Fruit fly (Drosophila melanogaster) whole organism, embryonic: ENCODE measurements around the gene dbo.

Experiments
- CG10209 ChIP-seq: fragments of 200-800 bp; sonication (Bioruptor generic); optimal IDR thresholded peaks from 3 replicates; lab custom pipeline; 2017; ENCODE audit warnings: missing biosample characterization, mild to moderate bottlenecking, missing genetic modification characterization, missing genetic modification reagents
- CG10321 ChIP-seq: fragments of 200-800 bp; sonication (Bioruptor generic); IDR thresholded peaks from 2 replicates; pipeline ENCODE4 v1.3.6; 2022; ENCODE audit warnings: missing biosample characterization, missing genetic modification characterization
- CG10462 ChIP-seq: fragments of 200-800 bp; sonication (Bioruptor generic); optimal IDR thresholded peaks from 2 replicates; lab custom pipeline; 2016; ENCODE audit warnings: missing biosample characterization, missing genetic modification characterization
- CG12219 ChIP-seq: fragments of 200-800 bp; sonication (Bioruptor generic); optimal IDR thresholded peaks from 3 replicates; lab custom pipeline; 2018; ENCODE audit warnings: missing biosample characterization, mild to moderate bottlenecking, missing genetic modification characterization
- CG12236 ChIP-seq: fragments of 200-800 bp; sonication (Bioruptor generic); optimal IDR thresholded peaks from 2 replicates; lab custom pipeline; 2016; ENCODE audit warnings: missing biosample characterization, missing genetic modification characterization
- CG12769 ChIP-seq: fragments of 200-800 bp; sonication (Bioruptor generic); optimal IDR thresholded peaks from 2 replicates; lab custom pipeline; 2019; ENCODE audit warnings: missing biosample characterization, mild to moderate bottlenecking, missing genetic modification characterization, moderate library complexity
- CG13287 ChIP-seq: fragments of 200-800 bp; sonication (Bioruptor generic); IDR thresholded peaks from 2 replicates; pipeline ENCODE4 v1.3.6; 2022; ENCODE audit warnings: missing biosample characterization, missing genetic modification characterization; ENCODE audit not compliant: partially characterized antibody
- CG15011 ChIP-seq: fragments of 200-800 bp; sonication (Bioruptor generic); optimal IDR thresholded peaks from 3 replicates; lab custom pipeline; 2018; ENCODE audit warnings: missing biosample characterization, mild to moderate bottlenecking, missing genetic modification characterization
- CG15479 ChIP-seq: fragments of 200-800 bp; sonication (Bioruptor generic); optimal IDR thresholded peaks from 3 replicates; lab custom pipeline; 2019; ENCODE audit warnings: missing biosample characterization, mild to moderate bottlenecking, missing genetic modification characterization, moderate library complexity
- CG1603 ChIP-seq: fragments of 200-800 bp; sonication (Bioruptor generic); optimal IDR thresholded peaks from 2 replicates; lab custom pipeline; 2019; ENCODE audit warnings: missing biosample characterization, mild to moderate bottlenecking, missing genetic modification characterization, moderate library complexity
- CG17328 ChIP-seq: fragments of 200-800 bp; sonication (Bioruptor generic); IDR thresholded peaks from 2 replicates; pipeline ENCODE4 v1.3.6; 2022; ENCODE audit warnings: missing biosample characterization, missing genetic modification characterization
- CG17912 ChIP-seq: fragments of 200-800 bp; sonication (Bioruptor generic); optimal IDR thresholded peaks from 2 replicates; lab custom pipeline; 2018; ENCODE audit warnings: missing biosample characterization, mild to moderate bottlenecking, missing genetic modification characterization
- CG18262 ChIP-seq: fragments of 200-800 bp; optimal IDR thresholded peaks from 3 replicates; lab custom pipeline; 2019; ENCODE audit warnings: missing biosample characterization, mild to moderate bottlenecking, missing genetic modification characterization, moderate library complexity
- CG18599 ChIP-seq: fragments of 200-800 bp; sonication (Bioruptor generic); optimal IDR thresholded peaks from 3 replicates; lab custom pipeline; 2017; ENCODE audit warnings: missing biosample characterization, missing genetic modification characterization, mild to moderate bottlenecking, moderate library complexity, missing genetic modification reagents
- CG18619 ChIP-seq: fragments of 200-800 bp; sonication (Bioruptor generic); optimal IDR thresholded peaks from 3 replicates; lab custom pipeline; 2017; ENCODE audit warnings: missing biosample characterization, mild to moderate bottlenecking, missing genetic modification characterization
- CG2116 ChIP-seq: fragments of 200-800 bp; sonication (Bioruptor generic); optimal IDR thresholded peaks from 3 replicates; lab custom pipeline; 2018; ENCODE audit warnings: missing biosample characterization, mild to moderate bottlenecking, missing genetic modification characterization
- CG31224 ChIP-seq: fragments of 200-800 bp; sonication (Bioruptor generic); IDR thresholded peaks from 2 replicates; pipeline ENCODE4 v1.3.6; 2022; ENCODE audit warnings: missing biosample characterization, missing genetic modification characterization
- CG3163 ChIP-seq: fragments of 200-800 bp; sonication (Bioruptor generic); optimal IDR thresholded peaks from 3 replicates; lab custom pipeline; 2016; ENCODE audit warnings: missing biosample characterization, missing genetic modification characterization
- CG34224 ChIP-seq: fragments of 200-800 bp; sonication (Bioruptor generic); IDR thresholded peaks from 3 replicates; pipeline ENCODE4 v1.3.6; 2022; ENCODE audit warnings: missing biosample characterization, missing genetic modification characterization; ENCODE audit not compliant: partially characterized antibody
- CG5953 ChIP-seq: fragments of 200-800 bp; sonication (Bioruptor generic); IDR thresholded peaks from 2 replicates; pipeline ENCODE4 v1.3.6; 2022; ENCODE audit warnings: missing biosample characterization, missing genetic modification characterization
- CG8089 ChIP-seq: fragments of 200-800 bp; sonication (Bioruptor generic); optimal IDR thresholded peaks from 3 replicates; lab custom pipeline; 2016; ENCODE audit warnings: missing biosample characterization, missing genetic modification characterization
- CG8924 ChIP-seq: fragments of 200-800 bp; optimal IDR thresholded peaks from 3 replicates; lab custom pipeline; 2019; ENCODE audit warnings: missing biosample characterization, mild to moderate bottlenecking, missing genetic modification characterization, moderate library complexity
- D ChIP-seq, 2 experiments: fragments of 200-800 bp in 1 of 2; fragments of >200 bp in 1 of 2; sonication (Bioruptor generic) in 1 of 2; optimal IDR thresholded peaks; 2 replicates in 1 of 2; 3 replicates in 1 of 2; lab custom pipeline; 2017; ENCODE audit warnings: mild to moderate bottlenecking in 1 of 2, missing biosample characterization in 1 of 2, missing genetic modification characterization in 1 of 2, missing genetic modification reagents in 1 of 2
- Dad ChIP-seq: fragments of 200-800 bp; sonication (Bioruptor generic); optimal IDR thresholded peaks from 3 replicates; lab custom pipeline; 2016; ENCODE audit warnings: missing biosample characterization, missing genetic modification characterization
- Dbx ChIP-seq: fragments of 200-800 bp; sonication (Bioruptor generic); IDR thresholded peaks from 3 replicates; pipeline ENCODE4 v1.3.6; 2022; ENCODE audit warnings: missing biosample characterization, missing genetic modification characterization
- Dfd ChIP-seq, 2 experiments: fragments of >200 bp; optimal IDR thresholded peaks; 2 replicates each; lab custom pipeline; 2017; ENCODE audit warnings: missing biosample characterization in 2 of 2, missing genetic modification characterization in 2 of 2
- Eip74EF ChIP-seq, 2 experiments: fragments of 200-800 bp in 1 of 2; fragments of >200 bp in 1 of 2; sonication (Bioruptor generic) in 1 of 2; optimal IDR thresholded peaks; 2 replicates each; lab custom pipeline; 2017 to 2019; ENCODE audit warnings: missing biosample characterization in 2 of 2, missing genetic modification characterization in 2 of 2, mild to moderate bottlenecking in 1 of 2, moderate library complexity in 1 of 2
- HHEX ChIP-seq: fragments of 200-800 bp; sonication (Bioruptor generic); optimal IDR thresholded peaks from 3 replicates; lab custom pipeline; 2017; ENCODE audit warnings: missing biosample characterization, mild to moderate bottlenecking, missing genetic modification characterization, missing genetic modification reagents
- NK7.1 ChIP-seq: fragments of 200-800 bp; sonication (Bioruptor generic); optimal IDR thresholded peaks from 3 replicates; lab custom pipeline; 2016; ENCODE audit warnings: missing biosample characterization, missing genetic modification characterization
- NfI ChIP-seq: fragments of 200-800 bp; sonication (Bioruptor generic); optimal IDR thresholded peaks from 3 replicates; lab custom pipeline; 2018; ENCODE audit warnings: missing biosample characterization, mild to moderate bottlenecking, missing genetic modification characterization, moderate library complexity
- Sox100B ChIP-seq: fragments of 200-800 bp; sonication (Bioruptor generic); optimal IDR thresholded peaks from 3 replicates; lab custom pipeline; 2018; ENCODE audit warnings: missing biosample characterization, mild to moderate bottlenecking, missing genetic modification characterization
- Tbp ChIP-seq: fragments of >200 bp; optimal IDR thresholded peaks from 2 replicates; lab custom pipeline; 2018; ENCODE audit warnings: missing biosample characterization, missing genetic modification characterization
- ac ChIP-seq: fragments of 200-800 bp; sonication (Bioruptor generic); optimal IDR thresholded peaks from 3 replicates; lab custom pipeline; 2017; ENCODE audit warnings: missing biosample characterization, mild to moderate bottlenecking, missing genetic modification characterization
- aop ChIP-seq: fragments of 200-800 bp; sonication (Bioruptor generic); IDR thresholded peaks from 2 replicates; pipeline ENCODE4 v1.3.6; 2022; ENCODE audit warnings: missing biosample characterization, missing genetic modification characterization
- ara ChIP-seq: fragments of 200-800 bp; sonication (Bioruptor generic); IDR thresholded peaks from 2 replicates; pipeline ENCODE4 v1.3.6; 2022; ENCODE audit warnings: missing biosample characterization, missing genetic modification characterization
- ase ChIP-seq: fragments of 200-800 bp; sonication (Bioruptor generic); IDR thresholded peaks from 3 replicates; pipeline ENCODE4 v1.3.6; 2022; ENCODE audit warnings: missing biosample characterization, missing genetic modification characterization
- cas ChIP-seq: fragments of 200-800 bp; sonication (Bioruptor generic); IDR thresholded peaks from 2 replicates; pipeline ENCODE4 v1.3.6; 2022; ENCODE audit warnings: missing biosample characterization, missing genetic modification characterization
- dan ChIP-seq: fragments of 200-800 bp; sonication (Bioruptor generic); IDR thresholded peaks from 2 replicates; pipeline ENCODE4 v1.3.6; 2022; ENCODE audit warnings: missing biosample characterization, missing genetic modification characterization
- disco-r ChIP-seq: fragments of 200-800 bp; sonication (Bioruptor generic); optimal IDR thresholded peaks from 2 replicates; lab custom pipeline; 2016; ENCODE audit warnings: missing biosample characterization, missing genetic modification characterization
- dmrt99B ChIP-seq: fragments of 200-800 bp; sonication (Bioruptor generic); optimal IDR thresholded peaks from 2 replicates; lab custom pipeline; 2018; ENCODE audit warnings: missing biosample characterization, mild to moderate bottlenecking, missing genetic modification characterization, moderate library complexity
- esg ChIP-seq: fragments of 200-800 bp; sonication (Bioruptor generic); conservative IDR thresholded peaks from 2 replicates; pipeline ENCODE4 v1.3.6; 2022; ENCODE audit warnings: missing biosample characterization, missing genetic modification characterization
- gcm2 ChIP-seq: fragments of 200-800 bp; sonication (Bioruptor generic); optimal IDR thresholded peaks from 2 replicates; lab custom pipeline; 2016; ENCODE audit warnings: missing biosample characterization, missing genetic modification characterization
- kni ChIP-seq: fragments of 200-800 bp; sonication (Bioruptor generic); optimal IDR thresholded peaks from 3 replicates; lab custom pipeline; 2017; ENCODE audit warnings: mild to moderate bottlenecking, missing biosample characterization, missing genetic modification reagents, missing genetic modification characterization
- knrl ChIP-seq: fragments of 200-800 bp; sonication (Bioruptor generic); IDR thresholded peaks from 3 replicates; pipeline ENCODE4 v1.3.6; 2022; ENCODE audit warnings: missing biosample characterization, missing genetic modification characterization; ENCODE audit not compliant: partially characterized antibody
- lola ChIP-seq, 3 experiments: fragments of >200 bp in 2 of 3; fragments of 200-800 bp in 1 of 3; sonication (Bioruptor generic) in 1 of 3; optimal IDR thresholded peaks; 2 replicates each; lab custom pipeline; 2017 to 2019; ENCODE audit warnings: missing biosample characterization in 3 of 3, missing genetic modification characterization in 3 of 3, mild to moderate bottlenecking in 1 of 3, moderate library complexity in 1 of 3
- mirr ChIP-seq: fragments of 200-800 bp; sonication (Bioruptor generic); optimal IDR thresholded peaks from 3 replicates; lab custom pipeline; 2018; ENCODE audit warnings: missing biosample characterization, mild to moderate bottlenecking, missing genetic modification characterization
- nerfin-1 ChIP-seq: fragments of 200-800 bp; sonication (Bioruptor generic); optimal IDR thresholded peaks from 3 replicates; lab custom pipeline; 2019; ENCODE audit warnings: missing biosample characterization, mild to moderate bottlenecking, missing genetic modification characterization, moderate library complexity
- ssp ChIP-seq: fragments of 200-800 bp; sonication (Bioruptor generic); IDR thresholded peaks from 2 replicates; pipeline ENCODE4 v1.3.6; 2022; ENCODE audit warnings: missing biosample characterization, missing genetic modification characterization
- tx ChIP-seq: fragments of 200-800 bp; sonication (Bioruptor generic); optimal IDR thresholded peaks from 2 replicates; lab custom pipeline; 2016; ENCODE audit warnings: missing biosample characterization, missing genetic modification characterization
- vnd ChIP-seq: fragments of 200-800 bp; sonication (Bioruptor generic); IDR thresholded peaks from 3 replicates; pipeline ENCODE4 v1.3.6; 2022; ENCODE audit warnings: missing biosample characterization, missing genetic modification characterization; ENCODE audit not compliant: partially characterized antibody

dbo gene

DNA sequence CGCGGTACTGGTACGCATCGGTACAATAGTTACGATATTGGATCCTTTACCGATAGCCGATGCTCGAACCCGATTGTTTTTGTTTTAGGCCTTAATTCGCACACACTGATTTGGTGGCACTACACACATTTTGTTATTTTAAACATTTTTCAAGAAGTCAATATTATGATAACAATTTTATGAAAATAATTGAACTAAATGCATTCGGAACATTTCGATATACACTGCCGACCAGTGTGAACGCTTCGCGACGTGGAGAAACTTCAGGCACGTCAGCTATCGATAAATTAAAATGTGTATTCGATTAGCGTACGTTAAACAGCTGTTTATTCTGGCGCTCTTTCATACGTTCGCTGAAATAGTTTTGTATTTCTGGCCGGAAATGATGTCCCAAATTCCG is 5.5 kb downstream of the dbo start, which contains the start of gene CG12713 (continued):
- TF ChIP-seq CG18619 (GFP tag; lab: Kevin White, UChicago) (no peak), NK7.1 (no peak), CG12769 (tag; lab: Kevin White, UChicago) (peak; percentile 53), ara (GFP tag; lab: Robert Waterston, UW) (no peak), CG13287 (peak; percentile 88), CG1603 (tag; lab: Kevin White, UChicago) (peak; percentile 80), knrl (peak; percentile 87), aop (GFP tag; lab: Robert Waterston, UW) (no peak), mirr (GFP tag; lab: Kevin White, UChicago) (no peak), Dad (GFP tag; lab: Kevin White, UChicago) (no peak), disco-r (GFP tag; lab: Kevin White, UChicago) (no peak), CG18262 (tag; lab: Kevin White, UChicago) (peak; percentile 14), CG8089 (GFP tag; lab: Kevin White, UChicago) (peak; percentile 14), vnd (GFP tag; lab: Robert Waterston, UW) (peak; percentile 78), kni (GFP tag; lab: Kevin White, UChicago) (no peak), D (optimal IDR thresholded peaks at IDR 0.05; lab: Kevin White, UChicago) (no peak), D (GFP tag; optimal IDR thresholded peaks at IDR 0.05; lab: Kevin White, UChicago) (no peak), CG12219 (no peak), nerfin-1 (tag; lab: Kevin White, UChicago) (no peak), CG2116 (GFP tag; lab: Kevin White, UChicago) (peak; percentile 91), CG31224 (GFP tag; lab: Robert Waterston, UW) (no peak), Sox100B (GFP tag; lab: Kevin White, UChicago) (no peak), ac (GFP tag; lab: Kevin White, UChicago) (no peak), CG18599 (GFP tag; lab: Kevin White, UChicago) (no peak), CG15011 (GFP tag; lab: Kevin White, UChicago) (no peak), dan (GFP tag; lab: Robert Waterston, UW) (no peak), Tbp (GFP tag; lab: Kevin White, UChicago) (no peak), CG3163 (GFP tag; lab: Kevin White, UChicago) (no peak), Dbx (GFP tag; lab: Robert Waterston, UW) (peak; percentile 54; the same call in 2 of the 3 replicates), lola (GFP tag; optimal IDR thresholded peaks at IDR 0.05; lab: Kevin White, UChicago) (peak in 1 of 3 experiments; percentile 18), CG10462 (GFP tag; lab: Kevin White, UChicago) (no peak), ssp (peak; percentile 90), CG34224 (GFP tag; lab: Robert Waterston, UW) (peak; percentile 86), tx (GFP tag; lab: Kevin White, UChicago) (no peak), esg (GFP tag; lab: Robert Waterston, UW) (no peak), CG17328 (GFP tag; lab: Robert Waterston, UW) (no peak), NfI (GFP tag; lab: Kevin White, UChicago) (no peak), ase (GFP tag; lab: Robert Waterston, UW) (no peak), CG12236 (GFP tag; lab: Kevin White, UChicago) (no peak), CG15479 (no peak), gcm2 (GFP tag; lab: Kevin White, UChicago) (no peak), CG5953 (GFP tag; lab: Robert Waterston, UW) (no peak), CG17912 (no peak), dmrt99B (tag; lab: Kevin White, UChicago) (no peak), CG10209 (no peak), CG10321 (GFP tag; lab: Robert Waterston, UW) (no peak), cas (GFP tag; lab: Robert Waterston, UW) (no peak), HHEX (GFP tag; lab: Kevin White, UChicago) (no peak), CG8924 (tag; lab: Kevin White, UChicago) (peak; percentile 17), Eip74EF (GFP tag; optimal IDR thresholded peaks at IDR 0.05; lab: Kevin White, UChicago) (no peak), Dfd (GFP tag; optimal IDR thresholded peaks at IDR 0.05; lab: Kevin White, UChicago) (no peak)
